Worm (Caenorhabditis elegans) whole organism, L4 larva: ENCODE measurements around the gene kel-8.

Source experiments
- D1046.2 ChIP-seq: fragments of 200-800 bp; sonication (Bioruptor generic); IDR thresholded peaks from 2 replicates; pipeline ENCODE4 v1.3.6; 2022; ENCODE audit warnings: missing genetic modification characterization, missing compliant biosample characterization
- F10B5.3 ChIP-seq: sonication (generic microtip); optimal IDR thresholded peaks from 2 replicates; lab custom pipeline; 2016; ENCODE audit warnings: mild to moderate bottlenecking, missing genetic modification characterization, missing compliant biosample characterization
- F37D6.2 ChIP-seq: sonication (generic microtip); optimal IDR thresholded peaks from 2 replicates; lab custom pipeline; 2016; ENCODE audit warnings: mild to moderate bottlenecking, missing genetic modification characterization, missing compliant biosample characterization
- F44E2.7 ChIP-seq: fragments of 200-800 bp; sonication (Bioruptor generic); IDR thresholded peaks from 2 replicates; pipeline ENCODE4 v2.1.2; 2022; ENCODE audit warnings: missing genetic modification characterization, missing compliant biosample characterization
- F49E8.2 ChIP-seq: sonication (generic microtip); optimal IDR thresholded peaks from 2 replicates; lab custom pipeline; 2016; ENCODE audit warnings: missing compliant biosample characterization, mild to moderate bottlenecking, missing genetic modification characterization, borderline replicate concordance
- Y105C5A.15 ChIP-seq: fragments of 200-800 bp; sonication (Bioruptor generic); IDR thresholded peaks from 2 replicates; pipeline ENCODE4 v1.3.6; 2022; ENCODE audit warnings: missing genetic modification characterization, missing compliant biosample characterization
- Y48G9A.11 ChIP-seq: fragments of 200-800 bp; sonication (Bioruptor generic); IDR thresholded peaks from 2 replicates; pipeline ENCODE4 v1.3.6; 2022; ENCODE audit warnings: missing genetic modification reagents, missing genetic modification characterization, missing compliant biosample characterization
- Y5F2A.4 ChIP-seq: fragments of 200-800 bp; sonication (Bioruptor generic); optimal IDR thresholded peaks from 2 replicates; lab custom pipeline; 2018; ENCODE audit warnings: mild to moderate bottlenecking, missing genetic modification characterization, missing compliant biosample characterization
- aha-1 ChIP-seq: fragments of 150-350 bp; peaks from one replicate; lab custom pipeline; 2014; ENCODE audit warnings: missing biosample characterization, missing genetic modification characterization
- aly-2 ChIP-seq: sonication (generic microtip); optimal IDR thresholded peaks from 2 replicates; lab custom pipeline; 2018; ENCODE audit warnings: missing biosample characterization, missing genetic modification characterization
- arid-1 ChIP-seq: fragments of 200-800 bp; sonication (Bioruptor generic); conservative IDR thresholded peaks from 2 replicates; pipeline ENCODE4 v1.3.6; 2022; ENCODE audit warnings: missing genetic modification reagents, missing genetic modification characterization, missing compliant biosample characterization
- ceh-20 ChIP-seq: fragments of 200-800 bp; sonication (Bioruptor generic); IDR thresholded peaks from 2 replicates; pipeline ENCODE4 v1.3.6; 2022; ENCODE audit warnings: missing genetic modification reagents, missing genetic modification characterization, missing compliant biosample characterization
- ceh-28 ChIP-seq: fragments of 150-350 bp; optimal IDR thresholded peaks from 2 replicates; lab custom pipeline; 2014; ENCODE audit warnings: missing biosample characterization, missing genetic modification reagents, missing genetic modification characterization
- ceh-44 ChIP-seq: fragments of 200-800 bp; sonication (Bioruptor generic); IDR thresholded peaks from 2 replicates; pipeline ENCODE4 v1.3.6; 2022; ENCODE audit warnings: missing genetic modification reagents, missing genetic modification characterization, missing compliant biosample characterization
- ceh-62 ChIP-seq: sonication (generic microtip); optimal IDR thresholded peaks from 2 replicates; lab custom pipeline; 2017; ENCODE audit warnings: missing biosample characterization, missing genetic modification characterization
- dmd-8 ChIP-seq: fragments of 200-800 bp; sonication (Bioruptor generic); IDR thresholded peaks from 2 replicates; pipeline ENCODE4 v1.3.6; 2022; ENCODE audit warnings: missing genetic modification characterization, missing compliant biosample characterization
- dmd-9 ChIP-seq: fragments of 200-800 bp; sonication (Bioruptor generic); IDR thresholded peaks from 2 replicates; pipeline ENCODE4 v1.3.6; 2022; ENCODE audit warnings: missing genetic modification reagents, missing genetic modification characterization, missing compliant biosample characterization
- dpl-1 ChIP-seq: fragments of 150-350 bp; optimal IDR thresholded peaks from 2 replicates; lab custom pipeline; 2014; ENCODE audit warnings: missing biosample characterization, missing genetic modification reagents, missing genetic modification characterization
- dve-1 ChIP-seq: sonication (generic microtip); optimal IDR thresholded peaks from 2 replicates; lab custom pipeline; 2017; ENCODE audit warnings: antibody characterized with exemption, mild to moderate bottlenecking, missing genetic modification characterization, missing compliant biosample characterization; ENCODE audit not compliant: insufficient read depth
- egl-27 ChIP-seq: sonication (generic microtip); optimal IDR thresholded peaks from 3 replicates; lab custom pipeline; 2017; ENCODE audit warnings: missing biosample characterization, missing genetic modification reagents, missing genetic modification characterization
- hif-1 ChIP-seq, 2 experiments: sonication (generic microtip); optimal IDR thresholded peaks; 2 replicates each; lab custom pipeline; 2016 to 2017; ENCODE audit warnings: missing compliant biosample characterization in 2 of 2, missing genetic modification characterization in 2 of 2, missing genetic modification reagents in 2 of 2, missing genotype in 2 of 2, mild to moderate bottlenecking in 1 of 2
- hlh-11 ChIP-seq: fragments of 200-800 bp; sonication (Bioruptor generic); optimal IDR thresholded peaks from 2 replicates; lab custom pipeline; 2018; ENCODE audit warnings: mild to moderate bottlenecking, missing genetic modification characterization, missing compliant biosample characterization
- lim-7 ChIP-seq: fragments of 200-800 bp; sonication (Bioruptor generic); IDR thresholded peaks from 2 replicates; pipeline ENCODE4 v1.3.6; 2022; ENCODE audit warnings: missing genetic modification characterization, missing compliant biosample characterization
- lin-15B ChIP-seq: fragments of 150-350 bp; sonication (generic microtip); optimal IDR thresholded peaks from 3 replicates; lab custom pipeline; 2014; ENCODE audit warnings: missing biosample characterization, missing genetic modification characterization
- lin-29 ChIP-seq: fragments of 200-800 bp; sonication (Bioruptor generic); IDR thresholded peaks from 2 replicates; pipeline ENCODE4 v1.3.6; 2022; ENCODE audit warnings: missing genetic modification reagents, missing genetic modification characterization, missing compliant biosample characterization
- lin-39 ChIP-seq: fragments of 150-350 bp; optimal IDR thresholded peaks from 2 replicates; lab custom pipeline; 2014; ENCODE audit warnings: missing biosample characterization, missing genetic modification reagents, missing genetic modification characterization
- madf-9 ChIP-seq: fragments of 200-800 bp; sonication (Bioruptor generic); conservative IDR thresholded peaks from 2 replicates; pipeline ENCODE4 v1.3.6; 2022; ENCODE audit warnings: missing genetic modification reagents, missing genetic modification characterization, missing compliant biosample characterization
- mdt-29 ChIP-seq: fragments of 200-800 bp; sonication (Bioruptor generic); IDR thresholded peaks from 2 replicates; pipeline ENCODE4 v1.3.6; 2022; ENCODE audit warnings: missing genetic modification reagents, missing genetic modification characterization, missing compliant biosample characterization
- mep-1 ChIP-seq: fragments of 150-350 bp; sonication (generic microtip); optimal IDR thresholded peaks from 3 replicates; lab custom pipeline; 2014; ENCODE audit warnings: missing biosample characterization, missing genetic modification characterization
- mes-2 ChIP-seq: sonication (generic microtip); optimal IDR thresholded peaks from 2 replicates; lab custom pipeline; 2016; ENCODE audit warnings: missing genotype, mild to moderate bottlenecking, missing genetic modification characterization, missing compliant biosample characterization; ENCODE audit not compliant: poor library complexity, severe bottlenecking
- nhr-102 ChIP-seq: sonication (generic microtip); optimal IDR thresholded peaks from 2 replicates; lab custom pipeline; 2016; ENCODE audit warnings: mild to moderate bottlenecking, missing genetic modification characterization, moderate library complexity, missing compliant biosample characterization
- nhr-28 ChIP-seq: fragments of 150-350 bp; optimal IDR thresholded peaks from 2 replicates; lab custom pipeline; 2014; ENCODE audit warnings: missing biosample characterization, missing genetic modification characterization
- nhr-41 ChIP-seq: fragments of 200-800 bp; sonication (Bioruptor generic); IDR thresholded peaks from 2 replicates; pipeline ENCODE4 v1.3.6; 2022; ENCODE audit warnings: missing genetic modification reagents, missing genetic modification characterization, missing compliant biosample characterization
- nhr-48 ChIP-seq: sonication (generic microtip); optimal IDR thresholded peaks from 2 replicates; lab custom pipeline; 2016; ENCODE audit warnings: mild to moderate bottlenecking, missing genetic modification characterization, missing compliant biosample characterization
- nhr-6 ChIP-seq: fragments of 150-350 bp; optimal IDR thresholded peaks from 2 replicates; lab custom pipeline; 2014; ENCODE audit warnings: missing biosample characterization, missing genetic modification characterization
- nhr-76 ChIP-seq: fragments of 150-350 bp; optimal IDR thresholded peaks from 2 replicates; lab custom pipeline; 2014; ENCODE audit warnings: missing biosample characterization, missing genetic modification characterization
- rbr-2 ChIP-seq: sonication (generic microtip); optimal IDR thresholded peaks from 2 replicates; lab custom pipeline; 2016; ENCODE audit warnings: missing genotype, missing genetic modification characterization, missing compliant biosample characterization
- skn-1 ChIP-seq: fragments of 150-350 bp; optimal IDR thresholded peaks from 2 replicates; lab custom pipeline; 2014; ENCODE audit warnings: missing biosample characterization, missing genetic modification characterization
- snpc-4 ChIP-seq: fragments of 150-350 bp; optimal IDR thresholded peaks from 2 replicates; lab custom pipeline; 2014; ENCODE audit warnings: missing biosample characterization, missing genetic modification characterization
- spr-3 ChIP-seq: fragments of 200-800 bp; sonication (Bioruptor generic); optimal IDR thresholded peaks from 2 replicates; lab custom pipeline; 2018; ENCODE audit warnings: mild to moderate bottlenecking, missing genetic modification characterization, missing compliant biosample characterization
- tra-1 ChIP-seq: fragments of 200-800 bp; sonication (Bioruptor generic); IDR thresholded peaks from 2 replicates; pipeline ENCODE4 v1.3.6; 2022; ENCODE audit warnings: missing genetic modification reagents, missing genetic modification characterization, missing compliant biosample characterization
- unc-62 ChIP-seq, 3 experiments: fragments of 150-350 bp in 1 of 3; sonication (generic microtip); optimal IDR thresholded peaks in 2 of 3; peaks in 1 of 3; 1 replicate in 1 of 3; 2 replicates in 2 of 3; lab custom pipeline; 2014 to 2017; ENCODE audit warnings: missing biosample characterization in 3 of 3, missing genetic modification characterization in 3 of 3, missing genetic modification reagents in 3 of 3, missing genotype in 1 of 3
- zip-2 ChIP-seq: fragments of 150-350 bp; optimal IDR thresholded peaks from 2 replicates; lab custom pipeline; 2014; ENCODE audit warnings: missing biosample characterization, missing genetic modification characterization

Gene kel-8

ce11 chrV:2638545-2638944, 32.7 kb upstream of the kel-8 start, which contains the start of gene W02H5.19 (continued):
- TF ChIP-seq F10B5.3 (tag; lab: Kevin White, UChicago) (peak; percentile 67), lin-39 (tag; lab: Kevin White, UChicago) (no peak), dpl-1 (peak; percentile 98), ceh-44 (GFP tag; lab: Robert Waterston, UW) (0 out of 2 replicates have a peak, but pooled peaks have one; percentile 22), mdt-29 (GFP tag; lab: Robert Waterston, UW) (no peak), lin-15B (tag; lab: Kevin White, UChicago) (no peak), mep-1 (tag; lab: Kevin White, UChicago) (peak; percentile 67), F37D6.2 (peak; percentile 29), ceh-62 (tag; lab: Kevin White, UChicago) (no peak), mes-2 (peak; percentile 100), rbr-2 (tag; lab: Kevin White, UChicago) (peak; percentile 60), skn-1 (tag; lab: Kevin White, UChicago) (no peak), lin-29 (GFP tag; lab: Robert Waterston, UW) (no peak), dmd-8 (no peak), aly-2 (tag; lab: Kevin White, UChicago) (no peak), Y48G9A.11 (peak; percentile 61; the same call in 1 of the 2 replicates), nhr-41 (no peak), F44E2.7 (GFP tag; lab: Robert Waterston, UW) (no peak), F49E8.2 (tag; lab: Kevin White, UChicago) (peak; percentile 52), nhr-48 (peak; percentile 2), lim-7 (no peak), ceh-28 (tag; lab: Kevin White, UChicago) (no peak), nhr-28 (tag; lab: Kevin White, UChicago) (peak; percentile 27), dmd-9 (GFP tag; lab: Robert Waterston, UW) (peak; percentile 90), hif-1 (tag; optimal IDR thresholded peaks at IDR 0.05; lab: Kevin White, UChicago) (peak in 1 of 2 experiments; percentile 91), madf-9 (GFP tag; lab: Robert Waterston, UW) (peak; percentile 73), egl-27 (no peak), hlh-11 (peak; percentile 65), Y5F2A.4 (GFP tag; lab: Kevin White, UChicago) (no peak), dve-1 (peak; percentile 72), nhr-76 (tag; lab: Kevin White, UChicago) (no peak), Y105C5A.15 (GFP tag; lab: Robert Waterston, UW) (no peak), spr-3 (GFP tag; lab: Kevin White, UChicago) (no peak), aha-1 (tag; lab: Kevin White, UChicago) (peak; percentile 67), ceh-20 (GFP tag; lab: Robert Waterston, UW) (0 out of 2 replicates have a peak, but pooled peaks have one; percentile 32), snpc-4 (tag; lab: Kevin White, UChicago) (no peak), nhr-102 (tag; lab: Kevin White, UChicago) (peak; percentile 72), nhr-6 (tag; lab: Kevin White, UChicago) (peak; percentile 27), D1046.2 (0 out of 2 replicates have a peak, but pooled peaks have one; percentile 25), tra-1 (GFP tag; lab: Robert Waterston, UW) (no peak), zip-2 (tag; lab: Kevin White, UChicago) (no peak), arid-1 (GFP tag; lab: Robert Waterston, UW) (0 out of 2 replicates have a peak, but pooled peaks have one; percentile 19)

ce11 chrV:2639035-2639434, 32.2 kb upstream of the kel-8 start, which contains the start of gene W02H5.2:
Gene W02H5.2, plus strand, starts transcription at chrV:2639335.
- TF ChIP-seq nhr-102 (tag; lab: Kevin White, UChicago) (no peak), unc-62 (GFP tag; optimal IDR thresholded peaks at IDR 0.05 in 1 of 2; lab: Kevin White, UChicago) (peak in 1 of 2 experiments; percentile 10), unc-62 (tag; optimal IDR thresholded peaks at IDR 0.05; lab: Kevin White, UChicago) (no peak)
- TF ChIP-seq, all 104 proteins: peak for 1
